Fruit fly (Drosophila melanogaster): Measurements from ENCODE around the gene Ca-beta.
A peak's percentile ranks its signal among the peaks of the same experiment; 100 is the strongest.

The Ca-beta gene

DNA sequence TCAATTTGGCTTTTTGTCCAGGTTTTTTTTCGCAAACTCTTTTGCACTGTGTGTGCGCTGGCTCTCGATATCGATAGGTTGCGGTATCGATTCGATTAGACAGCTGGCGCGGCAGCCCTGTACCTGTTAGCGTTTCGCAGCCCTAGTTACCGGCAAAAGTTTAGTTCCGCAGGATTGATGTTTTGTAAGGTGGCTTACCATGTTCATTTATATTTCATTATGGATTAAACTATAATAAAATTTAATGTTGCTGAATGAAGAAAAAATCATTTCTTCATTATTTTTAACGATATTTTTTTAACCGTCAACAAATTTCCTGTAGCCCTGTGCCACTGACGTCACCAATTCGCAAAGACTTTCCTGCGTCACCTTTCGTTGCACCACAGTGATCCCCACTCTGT is 96.8 kb downstream of the Ca-beta start, which contains the start of gene Reps (continued):
- TF ChIP-seq chm (GFP tag; IDR thresholded peaks at IDR 0.05) (peak; percentile 98), CG10654 (GFP tag; optimal IDR thresholded peaks at IDR 0.05) (peak; percentile 99), sens-2 (GFP tag; IDR thresholded peaks at IDR 0.05) (peak; percentile 98), CrebB (tag; optimal IDR thresholded peaks at IDR 0.05) (peak; percentile 96), CG4854 (GFP tag; optimal IDR thresholded peaks at IDR 0.05) (peak; percentile 97), H2.0 (GFP tag; IDR thresholded peaks at IDR 0.05) (peak; percentile 98), oc (tag; optimal IDR thresholded peaks at IDR 0.05) (peak; percentile 97), ato (GFP tag; IDR thresholded peaks at IDR 0.05; ENCODE audit: partially characterized antibody) (peak; percentile 20; the same call in 1 of the 2 replicates), D (optimal IDR thresholded peaks at IDR 0.05) (no peak), D (GFP tag; optimal IDR thresholded peaks at IDR 0.05) (peak; percentile 99), CG42726 (GFP tag; IDR thresholded peaks at IDR 0.05; ENCODE audit: partially characterized antibody) (peak; percentile 69; the same call in 1 of the 2 replicates), insv (GFP tag; optimal IDR thresholded peaks at IDR 0.05) (peak; percentile 29 to 78), CG2712 (tag; optimal IDR thresholded peaks at IDR 0.05) (peak; percentile 99), sd (tag; optimal IDR thresholded peaks at IDR 0.05) (no peak), CG8924 (tag; optimal IDR thresholded peaks at IDR 0.05) (peak; percentile 98), CG18262 (tag; optimal IDR thresholded peaks at IDR 0.05) (peak; percentile 98), zfh1 (GFP tag; IDR thresholded peaks at IDR 0.05) (peak; percentile 99), Optix (GFP tag; IDR thresholded peaks at IDR 0.05) (peak; percentile 99), nmo (GFP tag; optimal IDR thresholded peaks at IDR 0.05) (peak; percentile 100), CG7987 (GFP tag; optimal IDR thresholded peaks at IDR 0.05) (peak; percentile 94), gfzf (GFP tag; optimal IDR thresholded peaks at IDR 0.05) (peak; percentile 38), Trl (optimal IDR thresholded peaks at IDR 0.05) (no peak), Trl (GFP tag; optimal IDR thresholded peaks at IDR 0.05) (peak; percentile 97), Deaf1 (tag; optimal IDR thresholded peaks at IDR 0.05) (no peak), kay (GFP tag; optimal IDR thresholded peaks at IDR 0.05) (peak; percentile 98), CG10267 (tag; optimal IDR thresholded peaks at IDR 0.05) (peak; percentile 96), CTCF (GFP tag; optimal IDR thresholded peaks at IDR 0.05) (peak; percentile 71), mld (GFP tag; IDR thresholded peaks at IDR 0.05; ENCODE audit: partially characterized antibody) (peak; percentile 64; the same call in 1 of the 3 replicates), CG8359 (GFP tag; optimal IDR thresholded peaks at IDR 0.05; ENCODE audit: borderline replicate concordance) (peak; percentile 94), twi (tag; optimal IDR thresholded peaks at IDR 0.05) (peak; percentile 97), mirr (GFP tag; optimal IDR thresholded peaks at IDR 0.05) (peak; percentile 94), Atf6 (GFP tag; IDR thresholded peaks at IDR 0.05) (peak; percentile 98), CG6654 (GFP tag; optimal IDR thresholded peaks at IDR 0.05) (peak; percentile 93), Hey (tag; optimal IDR thresholded peaks at IDR 0.05) (peak; percentile 86), toy (GFP tag; IDR thresholded peaks at IDR 0.05) (peak; percentile 97), Adf1 (GFP tag; IDR thresholded peaks at IDR 0.05) (peak; percentile 86), CG14965 (GFP tag; optimal IDR thresholded peaks at IDR 0.05; ENCODE audit: borderline replicate concordance) (peak; percentile 75), BEAF-32 (GFP tag; optimal IDR thresholded peaks at IDR 0.05) (peak; percentile 75), chinmo (GFP tag; IDR thresholded peaks at IDR 0.05; ENCODE audit: partially characterized antibody) (no peak), trh (GFP tag; optimal IDR thresholded peaks at IDR 0.05) (peak; percentile 98), da (GFP tag; optimal IDR thresholded peaks at IDR 0.05) (peak; percentile 95), unpg (GFP tag; optimal IDR thresholded peaks at IDR 0.05) (peak; percentile 99), CG8765 (GFP tag; IDR thresholded peaks at IDR 0.05) (peak; percentile 99), CG15269 (tag; optimal IDR thresholded peaks at IDR 0.05) (peak; percentile 98), Dad (GFP tag; optimal IDR thresholded peaks at IDR 0.05) (peak; percentile 98), CG11085 (GFP tag; IDR thresholded peaks at IDR 0.05) (peak; percentile 99), CG15514 (GFP tag; optimal IDR thresholded peaks at IDR 0.05) (peak; percentile 99), Mes4 (GFP tag; optimal IDR thresholded peaks at IDR 0.05) (peak; percentile 95), CG10147 (GFP tag; optimal IDR thresholded peaks at IDR 0.05) (peak; percentile 98), HLH4C (GFP tag; IDR thresholded peaks at IDR 0.05; ENCODE audit: partially characterized antibody) (peak; percentile 74), Hr51 (GFP tag; optimal IDR thresholded peaks at IDR 0.05) (peak; percentile 97 to 98)
